Fruit fly (Drosophila melanogaster) whole organism, embryonic: ENCODE data around the gene CG1136.

Source experiments
- Ada2b ChIP-seq: fragments of 200-800 bp; sonication (Bioruptor generic); IDR thresholded peaks from 2 replicates; pipeline ENCODE4 v1.3.6; 2022; ENCODE audit warnings: missing biosample characterization, missing genetic modification characterization
- Adf1 ChIP-seq: fragments of 200-800 bp; sonication (Bioruptor generic); IDR thresholded peaks from 2 replicates; pipeline ENCODE4 v1.3.6; 2022; ENCODE audit warnings: missing biosample characterization, missing genetic modification characterization
- Aef1 ChIP-seq: fragments of 200-800 bp; sonication (Bioruptor generic); IDR thresholded peaks from 3 replicates; pipeline ENCODE4 v1.3.6; 2022; ENCODE audit warnings: missing biosample characterization, missing genetic modification characterization
- Atf6 ChIP-seq: fragments of 200-800 bp; sonication (Bioruptor generic); IDR thresholded peaks from 2 replicates; pipeline ENCODE4 v1.3.6; 2022; ENCODE audit warnings: missing biosample characterization, missing genetic modification characterization
- CG10147 ChIP-seq: fragments of 200-800 bp; sonication (Bioruptor generic); optimal IDR thresholded peaks from 2 replicates; lab custom pipeline; 2019; ENCODE audit warnings: missing biosample characterization, mild to moderate bottlenecking, missing genetic modification characterization, moderate library complexity
- CG11723 ChIP-seq: fragments of 200-800 bp; sonication (Bioruptor generic); optimal IDR thresholded peaks from 2 replicates; lab custom pipeline; 2017; ENCODE audit warnings: missing biosample characterization, mild to moderate bottlenecking, missing genetic modification characterization
- CG12071 ChIP-seq: fragments of 200-800 bp; sonication (Bioruptor generic); optimal IDR thresholded peaks from 3 replicates; lab custom pipeline; 2018; ENCODE audit warnings: missing biosample characterization, mild to moderate bottlenecking, missing genetic modification characterization
- CG12299 ChIP-seq: fragments of 200-800 bp; sonication (Bioruptor generic); optimal IDR thresholded peaks from 2 replicates; lab custom pipeline; 2018; ENCODE audit warnings: missing biosample characterization, mild to moderate bottlenecking, missing genetic modification characterization
- CG12391 ChIP-seq: fragments of 200-800 bp; sonication (Bioruptor generic); optimal IDR thresholded peaks from 3 replicates; lab custom pipeline; 2018; ENCODE audit warnings: missing biosample characterization, mild to moderate bottlenecking, missing genetic modification characterization, moderate library complexity
- CG15601 ChIP-seq: fragments of 200-800 bp; sonication (Bioruptor generic); optimal IDR thresholded peaks from 3 replicates; lab custom pipeline; 2019; ENCODE audit warnings: missing biosample characterization, mild to moderate bottlenecking, missing genetic modification characterization, moderate library complexity
- CG17802 ChIP-seq: fragments of 200-800 bp; sonication (Bioruptor generic); optimal IDR thresholded peaks from 2 replicates; lab custom pipeline; 2018; ENCODE audit warnings: missing biosample characterization, mild to moderate bottlenecking, missing genetic modification characterization, moderate library complexity
- CG2875 ChIP-seq: fragments of 200-800 bp; sonication (Bioruptor generic); optimal IDR thresholded peaks from 2 replicates; lab custom pipeline; 2017; ENCODE audit warnings: missing biosample characterization, mild to moderate bottlenecking, missing genetic modification characterization, missing genetic modification reagents
- CG3163 ChIP-seq: fragments of 200-800 bp; sonication (Bioruptor generic); optimal IDR thresholded peaks from 3 replicates; lab custom pipeline; 2016; ENCODE audit warnings: missing biosample characterization, missing genetic modification characterization
- CG34422 ChIP-seq: fragments of 200-800 bp; sonication (Bioruptor generic); IDR thresholded peaks from 3 replicates; pipeline ENCODE4 v1.3.6; 2022; ENCODE audit warnings: missing biosample characterization, missing genetic modification characterization
- CG4328 ChIP-seq: fragments of 200-800 bp; sonication (Bioruptor generic); optimal IDR thresholded peaks from 3 replicates; lab custom pipeline; 2017; ENCODE audit warnings: missing biosample characterization, missing genetic modification reagents, missing genetic modification characterization
- CG4820 ChIP-seq: fragments of 200-800 bp; sonication (Bioruptor generic); optimal IDR thresholded peaks from 3 replicates; lab custom pipeline; 2016; ENCODE audit warnings: missing biosample characterization, missing genetic modification characterization
- CG5953 ChIP-seq: fragments of 200-800 bp; sonication (Bioruptor generic); IDR thresholded peaks from 2 replicates; pipeline ENCODE4 v1.3.6; 2022; ENCODE audit warnings: missing biosample characterization, missing genetic modification characterization
- CG7556 ChIP-seq: fragments of 200-800 bp; sonication (Bioruptor generic); optimal IDR thresholded peaks from 2 replicates; lab custom pipeline; 2017; ENCODE audit warnings: missing biosample characterization, mild to moderate bottlenecking, missing genetic modification characterization
- CG7839 ChIP-seq: fragments of 200-800 bp; sonication (Bioruptor generic); optimal IDR thresholded peaks from 3 replicates; lab custom pipeline; 2018; ENCODE audit warnings: missing biosample characterization, mild to moderate bottlenecking, missing genetic modification characterization, moderate library complexity
- CG8359 ChIP-seq: fragments of 200-800 bp; sonication (Bioruptor generic); optimal IDR thresholded peaks from 2 replicates; lab custom pipeline; 2017; ENCODE audit warnings: missing biosample characterization, mild to moderate bottlenecking, missing genetic modification characterization, borderline replicate concordance
- CG9215 ChIP-seq: fragments of 200-800 bp; sonication (Bioruptor generic); IDR thresholded peaks from 2 replicates; pipeline ENCODE4 v1.3.6; 2022; ENCODE audit warnings: missing biosample characterization, missing genetic modification characterization
- CG9609 ChIP-seq: fragments of 200-800 bp; sonication (Bioruptor generic); optimal IDR thresholded peaks from 3 replicates; lab custom pipeline; 2016; ENCODE audit warnings: missing biosample characterization, missing genetic modification characterization
- CHES-1-like ChIP-seq: fragments of 200-800 bp; sonication (Bioruptor generic); optimal IDR thresholded peaks from 2 replicates; lab custom pipeline; 2016; ENCODE audit warnings: missing biosample characterization, missing genetic modification characterization
- Camta ChIP-seq: fragments of 200-800 bp; sonication (Bioruptor generic); optimal IDR thresholded peaks from 2 replicates; lab custom pipeline; 2016; ENCODE audit warnings: missing biosample characterization, missing genetic modification characterization
- CoRest ChIP-seq: fragments of 200-800 bp; sonication (Bioruptor generic); optimal IDR thresholded peaks from 3 replicates; lab custom pipeline; 2018; ENCODE audit warnings: missing biosample characterization, mild to moderate bottlenecking, missing genetic modification characterization, moderate library complexity
- Dek ChIP-seq: fragments of 200-800 bp; sonication (Bioruptor generic); optimal IDR thresholded peaks from 3 replicates; lab custom pipeline; 2019; ENCODE audit warnings: missing biosample characterization, mild to moderate bottlenecking, missing genetic modification characterization, moderate library complexity
- Doc2 ChIP-seq: fragments of 200-800 bp; sonication (Bioruptor generic); IDR thresholded peaks from 2 replicates; pipeline ENCODE4 v1.3.6; 2022; ENCODE audit warnings: missing biosample characterization, missing genetic modification characterization
- Dp ChIP-seq: fragments of 200-800 bp; sonication (Bioruptor generic); optimal IDR thresholded peaks from 2 replicates; lab custom pipeline; 2018; ENCODE audit warnings: missing biosample characterization, mild to moderate bottlenecking, missing genetic modification characterization, moderate library complexity
- E2f1 ChIP-seq: fragments of 200-800 bp; sonication (Bioruptor generic); IDR thresholded peaks from 2 replicates; pipeline ENCODE4 v1.3.6; 2022; ENCODE audit warnings: missing biosample characterization, missing genetic modification characterization
- Ets65A ChIP-seq: fragments of 200-800 bp; sonication (Bioruptor generic); peaks from one replicate; lab custom pipeline; 2016; ENCODE audit warnings: missing biosample characterization, missing genetic modification characterization
- GATAe ChIP-seq: fragments of 200-800 bp; sonication (Bioruptor generic); conservative IDR thresholded peaks from 2 replicates; pipeline ENCODE4 v1.3.6; 2022; ENCODE audit warnings: missing biosample characterization, missing genetic modification characterization
- HLH3B ChIP-seq: fragments of 200-800 bp; sonication (Bioruptor generic); IDR thresholded peaks from 2 replicates; pipeline ENCODE4 v1.3.6; 2022; ENCODE audit warnings: missing biosample characterization, missing genetic modification characterization
- HmgZ ChIP-seq: fragments of 200-800 bp; sonication (Bioruptor generic); optimal IDR thresholded peaks from 2 replicates; lab custom pipeline; 2018; ENCODE audit warnings: missing biosample characterization, mild to moderate bottlenecking, missing genetic modification characterization
- Sox102F ChIP-seq: fragments of 200-800 bp; sonication (Bioruptor generic); optimal IDR thresholded peaks from 2 replicates; lab custom pipeline; 2018; ENCODE audit warnings: missing biosample characterization, mild to moderate bottlenecking, missing genetic modification characterization, moderate library complexity
- ac ChIP-seq: fragments of 200-800 bp; sonication (Bioruptor generic); optimal IDR thresholded peaks from 3 replicates; lab custom pipeline; 2017; ENCODE audit warnings: missing biosample characterization, mild to moderate bottlenecking, missing genetic modification characterization
- dpn ChIP-seq, 2 experiments: fragments of 200-800 bp; sonication (Bioruptor generic); optimal IDR thresholded peaks; 3 replicates each; lab custom pipeline; 2016; ENCODE audit warnings: missing biosample characterization in 2 of 2, missing genetic modification characterization in 2 of 2
- esg ChIP-seq: fragments of 200-800 bp; sonication (Bioruptor generic); conservative IDR thresholded peaks from 2 replicates; pipeline ENCODE4 v1.3.6; 2022; ENCODE audit warnings: missing biosample characterization, missing genetic modification characterization
- exex ChIP-seq: fragments of 200-800 bp; sonication (Bioruptor generic); optimal IDR thresholded peaks from 4 replicates; lab custom pipeline; 2018; ENCODE audit warnings: missing biosample characterization, mild to moderate bottlenecking, missing genetic modification characterization, moderate library complexity
- fd64A ChIP-seq: fragments of 200-800 bp; sonication (Bioruptor generic); optimal IDR thresholded peaks from 3 replicates; lab custom pipeline; 2018; ENCODE audit warnings: missing biosample characterization, mild to moderate bottlenecking, missing genetic modification characterization
- ftz-f1 ChIP-seq: fragments of 200-800 bp; sonication (Bioruptor generic); optimal IDR thresholded peaks from 2 replicates; lab custom pipeline; 2016; ENCODE audit warnings: missing biosample characterization, missing genetic modification characterization
- hb ChIP-seq: fragments of 200-800 bp; sonication (Bioruptor generic); IDR thresholded peaks from 3 replicates; pipeline ENCODE4 v1.3.6; 2022; ENCODE audit warnings: missing biosample characterization, missing genetic modification characterization; ENCODE audit not compliant: partially characterized antibody
- jing ChIP-seq: fragments of 200-800 bp; sonication (Bioruptor generic); optimal IDR thresholded peaks from 2 replicates; lab custom pipeline; 2018; ENCODE audit warnings: missing biosample characterization, mild to moderate bottlenecking, missing genetic modification characterization
- lov ChIP-seq, 2 experiments: fragments of 200-800 bp in 1 of 2; fragments of >200 bp in 1 of 2; sonication (Bioruptor generic) in 1 of 2; IDR thresholded peaks in 1 of 2; optimal IDR thresholded peaks in 1 of 2; 2 replicates in 1 of 2; 3 replicates in 1 of 2; pipeline versions ENCODE4 v1.3.6 to Lab custom; 2017 to 2022; ENCODE audit warnings: missing biosample characterization in 1 of 2, missing genetic modification characterization in 1 of 2
- row ChIP-seq: fragments of 200-800 bp; sonication (Bioruptor generic); IDR thresholded peaks from 3 replicates; pipeline ENCODE4 v1.3.6; 2022; ENCODE audit warnings: missing biosample characterization, missing genetic modification characterization
- schlank ChIP-seq: fragments of 200-800 bp; sonication (Bioruptor generic); optimal IDR thresholded peaks from 2 replicates; lab custom pipeline; 2018; ENCODE audit warnings: missing biosample characterization, mild to moderate bottlenecking, missing genetic modification characterization
- sisA ChIP-seq: fragments of 200-800 bp; sonication (Bioruptor generic); IDR thresholded peaks from 2 replicates; pipeline ENCODE4 v1.3.6; 2022; ENCODE audit warnings: missing biosample characterization, missing genetic modification characterization
- slou ChIP-seq: fragments of 200-800 bp; sonication (Bioruptor generic); optimal IDR thresholded peaks from 3 replicates; lab custom pipeline; 2016; ENCODE audit warnings: missing biosample characterization, missing genetic modification characterization
- sqz ChIP-seq: fragments of 200-800 bp; sonication (Bioruptor generic); optimal IDR thresholded peaks from 3 replicates; lab custom pipeline; 2018; ENCODE audit warnings: missing biosample characterization, mild to moderate bottlenecking, missing genetic modification characterization
- vfl ChIP-seq: fragments of 200-800 bp; sonication (Bioruptor generic); optimal IDR thresholded peaks from 2 replicates; lab custom pipeline; 2016; ENCODE audit warnings: missing biosample characterization, missing genetic modification characterization
- vnd ChIP-seq: fragments of 200-800 bp; sonication (Bioruptor generic); IDR thresholded peaks from 3 replicates; pipeline ENCODE4 v1.3.6; 2022; ENCODE audit warnings: missing biosample characterization, missing genetic modification characterization; ENCODE audit not compliant: partially characterized antibody
- z ChIP-seq: fragments of 200-800 bp; sonication (Bioruptor generic); IDR thresholded peaks from 3 replicates; pipeline ENCODE4 v1.3.6; 2022; ENCODE audit warnings: missing biosample characterization, missing genetic modification characterization

Gene CG1136

DNA sequence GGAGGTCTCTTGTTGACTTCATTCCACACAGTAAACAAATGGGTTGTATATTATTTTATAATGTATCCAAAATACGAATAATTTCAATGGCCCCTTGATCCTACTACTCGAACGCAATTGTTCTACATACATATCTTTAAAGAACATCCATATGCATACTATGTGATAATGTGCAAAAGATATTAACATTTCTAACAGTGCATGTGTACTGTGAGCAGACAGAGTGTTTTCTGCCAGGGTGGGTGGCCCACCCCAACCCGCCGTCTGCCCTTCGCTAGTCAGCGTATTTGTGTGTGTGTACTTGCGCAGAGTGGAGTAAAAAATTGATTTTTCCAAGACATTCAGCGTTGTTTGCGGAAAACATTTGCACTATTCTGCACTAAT lies 24.6 kb downstream of the CG1136 start (continued):
- no peak for TF ChIP-seq vnd (GFP tag; lab: Robert Waterston, UW)
- peak in 1 of 2 experiments; percentile 50 for TF ChIP-seq dpn (GFP tag; optimal IDR thresholded peaks at IDR 0.05; lab: Kevin White, UChicago)
- no peak for TF ChIP-seq CHES-1-like
- no peak for TF ChIP-seq fd64A
- no peak for TF ChIP-seq Dp
- TF ChIP-seq E2f1: peak; percentile 81
- no peak for TF ChIP-seq sqz (GFP tag; lab: Kevin White, UChicago)
- peak; percentile 74 for TF ChIP-seq Atf6 (GFP tag; lab: Robert Waterston, UW)
- TF ChIP-seq HmgZ (tag; lab: Kevin White, UChicago): peak; percentile 7
- TF ChIP-seq CG9215: peak; percentile 41; the same call in 1 of the 2 replicates
- TF ChIP-seq CG17802: peak; percentile 47
- TF ChIP-seq CG2875 (GFP tag; lab: Kevin White, UChicago): no peak
- TF ChIP-seq slou (GFP tag; lab: Kevin White, UChicago): peak; percentile 31
- peak; percentile 68 for TF ChIP-seq jing (GFP tag; lab: Kevin White, UChicago)
- no peak for TF ChIP-seq schlank (tag; lab: Kevin White, UChicago)
- peak; percentile 29 for TF ChIP-seq CG10147
- TF ChIP-seq Camta (GFP tag; lab: Kevin White, UChicago): no peak
- TF ChIP-seq CG5953: peak; percentile 72; the same call in 1 of the 2 replicates
- no peak for TF ChIP-seq exex (tag; lab: Kevin White, UChicago)
- TF ChIP-seq CG3163 (GFP tag; lab: Kevin White, UChicago): no peak
- TF ChIP-seq CG7556 (GFP tag; lab: Kevin White, UChicago): peak; percentile 46
- peak; percentile 53 for TF ChIP-seq CG4820 (GFP tag; lab: Kevin White, UChicago)
- no peak for TF ChIP-seq lov (optimal IDR thresholded peaks at IDR 0.05; lab: Kevin White, UChicago)
- no peak for TF ChIP-seq lov (GFP tag; IDR thresholded peaks at IDR 0.05; lab: Robert Waterston, UW)
- peak; percentile 32 for TF ChIP-seq CG12299
- TF ChIP-seq CoRest (tag; lab: Kevin White, UChicago): no peak
- TF ChIP-seq Sox102F (GFP tag; lab: Kevin White, UChicago): peak; percentile 70
- peak; percentile 55 for TF ChIP-seq CG12391 (tag; lab: Kevin White, UChicago)
- TF ChIP-seq hb (GFP tag; lab: Robert Waterston, UW): no peak
- peak; percentile 26 for TF ChIP-seq Dek (tag; lab: Kevin White, UChicago)
- no peak for TF ChIP-seq Adf1 (GFP tag; lab: Robert Waterston, UW)
- no peak for TF ChIP-seq CG15601 (tag; lab: Kevin White, UChicago)
- peak; percentile 45 for TF ChIP-seq CG9609
- TF ChIP-seq Aef1: peak; percentile 69
- peak; percentile 6; the same call in 1 of the 3 replicates for TF ChIP-seq CG34422 (GFP tag; lab: Robert Waterston, UW)
- TF ChIP-seq CG7839 (tag; lab: Kevin White, UChicago): no peak
- TF ChIP-seq HLH3B (GFP tag; lab: Robert Waterston, UW): peak; percentile 82
- TF ChIP-seq GATAe: no peak
- TF ChIP-seq row (GFP tag; lab: Robert Waterston, UW): peak; percentile 69
- peak; percentile 78 for TF ChIP-seq CG12071 (GFP tag; lab: Kevin White, UChicago)
- TF ChIP-seq z (GFP tag; lab: Robert Waterston, UW): no peak
- TF ChIP-seq CG11723 (GFP tag; lab: Kevin White, UChicago): no peak
- TF ChIP-seq ac (GFP tag; lab: Kevin White, UChicago): no peak
- TF ChIP-seq vfl (GFP tag; lab: Kevin White, UChicago): peak; percentile 34
- peak; percentile 81 for TF ChIP-seq esg (GFP tag; lab: Robert Waterston, UW)
- no peak for TF ChIP-seq Ets65A (GFP tag; lab: Kevin White, UChicago)
- TF ChIP-seq sisA (GFP tag; lab: Robert Waterston, UW): peak; percentile 82
- peak; percentile 83 for TF ChIP-seq Ada2b (GFP tag; lab: Robert Waterston, UW)
- no peak for TF ChIP-seq CG8359 (GFP tag; lab: Kevin White, UChicago)
- no peak for TF ChIP-seq CG4328 (GFP tag; lab: Kevin White, UChicago)
- TF ChIP-seq Doc2 (GFP tag; lab: Robert Waterston, UW): no peak; the same call in 1 of the 2 replicates
- TF ChIP-seq ftz-f1 (GFP tag; lab: Kevin White, UChicago): no peak
